Worm (Caenorhabditis elegans) whole organism, early embryonic: ENCODE results near the gene ZC449.4.

Experiments
- B0310.2 ChIP-seq: sonication (generic microtip); optimal IDR thresholded peaks from 2 replicates; lab custom pipeline; 2016; ENCODE audit warnings: mild to moderate bottlenecking, missing genetic modification characterization, missing compliant biosample characterization
- F13C5.2 ChIP-seq: sonication (generic microtip); optimal IDR thresholded peaks from 2 replicates; lab custom pipeline; 2017; ENCODE audit warnings: mild to moderate bottlenecking, missing genetic modification characterization, inconsistent platforms, missing compliant biosample characterization
- aly-1 ChIP-seq: sonication (generic microtip); optimal IDR thresholded peaks from 2 replicates; lab custom pipeline; 2016; ENCODE audit warnings: missing genetic modification characterization, missing compliant biosample characterization
- ama-1 ChIP-seq: fragments of 150-350 bp; optimal IDR thresholded peaks from 2 replicates; lab custom pipeline; 2014
- ceh-13 ChIP-seq: fragments of 200-800 bp; sonication (Bioruptor generic); optimal IDR thresholded peaks from 2 replicates; lab custom pipeline; 2018; ENCODE audit warnings: mild to moderate bottlenecking, missing genetic modification characterization, missing compliant biosample characterization
- ceh-36 ChIP-seq: sonication (generic microtip); optimal IDR thresholded peaks from 2 replicates; lab custom pipeline; 2016; ENCODE audit warnings: missing genetic modification characterization, inconsistent platforms, missing compliant biosample characterization
- ets-7 ChIP-seq: sonication (generic microtip); optimal IDR thresholded peaks from 2 replicates; lab custom pipeline; 2016; ENCODE audit warnings: missing genotype, missing genetic modification characterization, missing compliant biosample characterization
- flt-1 ChIP-seq: fragments of 200-800 bp; sonication (Bioruptor generic); IDR thresholded peaks from 2 replicates; pipeline ENCODE4 v1.3.6; 2022; ENCODE audit warnings: missing genetic modification characterization, missing compliant biosample characterization
- hmbx-1 ChIP-seq: sonication (generic microtip); optimal IDR thresholded peaks from 2 replicates; lab custom pipeline; 2016; ENCODE audit warnings: mild to moderate bottlenecking, missing genetic modification characterization, missing compliant biosample characterization
- hmg-4 ChIP-seq: fragments of 200-800 bp; sonication (Bioruptor generic); optimal IDR thresholded peaks from 2 replicates; lab custom pipeline; 2018; ENCODE audit warnings: mild to moderate bottlenecking, missing genetic modification characterization, missing compliant biosample characterization
- hnd-1 ChIP-seq: sonication (generic microtip); optimal IDR thresholded peaks from 2 replicates; lab custom pipeline; 2016; ENCODE audit warnings: missing genetic modification characterization, missing compliant biosample characterization
- pes-1 ChIP-seq: fragments of 200-800 bp; sonication (Bioruptor generic); IDR thresholded peaks from 2 replicates; pipeline ENCODE4 v1.3.6; 2022; ENCODE audit warnings: missing genetic modification reagents, missing genetic modification characterization, missing compliant biosample characterization
- scrt-1 ChIP-seq: fragments of 200-800 bp; sonication (Bioruptor generic); IDR thresholded peaks from 2 replicates; pipeline ENCODE4 v1.3.6; 2022; ENCODE audit warnings: missing genetic modification characterization, missing compliant biosample characterization
- sea-1 ChIP-seq: fragments of 200-800 bp; sonication (Bioruptor generic); conservative IDR thresholded peaks from 2 replicates; pipeline ENCODE4 v1.3.6; 2022; ENCODE audit warnings: missing genetic modification characterization, missing compliant biosample characterization
- tbx-11 ChIP-seq: fragments of 200-800 bp; sonication (Bioruptor generic); IDR thresholded peaks from 2 replicates; pipeline ENCODE4 v1.3.6; 2022; ENCODE audit warnings: missing genetic modification characterization, missing compliant biosample characterization
- tbx-37 ChIP-seq: fragments of 200-800 bp; sonication (Bioruptor generic); conservative IDR thresholded peaks from 2 replicates; pipeline ENCODE4 v1.3.6; 2022; ENCODE audit warnings: missing genetic modification reagents, missing genetic modification characterization, missing compliant biosample characterization
- tra-4 ChIP-seq: sonication (generic microtip); optimal IDR thresholded peaks from 2 replicates; lab custom pipeline; 2017; ENCODE audit warnings: missing genetic modification characterization, missing compliant biosample characterization

Gene ZC449.4

ce11 chrX:4981579-4981978 lies 52.2 kb downstream of the ZC449.4 start:
- TF ChIP-seq ceh-13 (GFP tag; lab: Kevin White, UChicago) = no peak
- TF ChIP-seq hnd-1 = no peak
- no peak for TF ChIP-seq aly-1 (tag; lab: Kevin White, UChicago)
- TF ChIP-seq flt-1 = no peak
- TF ChIP-seq scrt-1 (GFP tag; lab: Robert Waterston, UW) = no peak
- no peak for TF ChIP-seq B0310.2 (tag; lab: Kevin White, UChicago)
- TF ChIP-seq ceh-36 = no peak
- TF ChIP-seq ama-1 (lab: Kevin White, UChicago) = no peak
- no peak for TF ChIP-seq F13C5.2 (tag; lab: Kevin White, UChicago)
- no peak for TF ChIP-seq hmg-4
- no peak for TF ChIP-seq tra-4 (tag; lab: Kevin White, UChicago)
- no peak for TF ChIP-seq sea-1 (GFP tag; lab: Robert Waterston, UW)
- TF ChIP-seq tbx-11 = no peak
- TF ChIP-seq pes-1 (GFP tag; lab: Robert Waterston, UW) = no peak
- no peak for TF ChIP-seq ets-7 (tag; lab: Kevin White, UChicago)
- TF ChIP-seq hmbx-1 (tag; lab: Kevin White, UChicago) = no peak
- TF ChIP-seq tbx-37 = no peak

- no peak for TF ChIP-seq tra-4 (tag; lab: Kevin White, UChicago)
- no peak for TF ChIP-seq hmg-4
- no peak for TF ChIP-seq tbx-11
- TF ChIP-seq ama-1 (lab: Kevin White, UChicago) = no peak
- no peak for TF ChIP-seq ceh-36
- no peak for TF ChIP-seq aly-1 (tag; lab: Kevin White, UChicago)
- TF ChIP-seq tbx-37 = no peak
- TF ChIP-seq sea-1 (GFP tag; lab: Robert Waterston, UW) = no peak
- no peak for TF ChIP-seq hmbx-1 (tag; lab: Kevin White, UChicago)
- no peak for TF ChIP-seq scrt-1 (GFP tag; lab: Robert Waterston, UW)
- no peak for TF ChIP-seq hnd-1
- no peak for TF ChIP-seq ceh-13 (GFP tag; lab: Kevin White, UChicago)
- no peak for TF ChIP-seq F13C5.2 (tag; lab: Kevin White, UChicago)
- TF ChIP-seq flt-1 = no peak
- TF ChIP-seq pes-1 (GFP tag; lab: Robert Waterston, UW) = no peak
- no peak for TF ChIP-seq B0310.2 (tag; lab: Kevin White, UChicago)
- no peak for TF ChIP-seq ets-7 (tag; lab: Kevin White, UChicago)
Observed at ce11 chrX:4981059-4981458, 52.7 kb downstream of the ZC449.4 start.

ce11 chrX:4979060-4979459 lies 54.7 kb downstream of the ZC449.4 start:
- TF ChIP-seq ama-1 (lab: Kevin White, UChicago) = no peak
